Fruit fly (Drosophila melanogaster) whole organism, embryonic: ENCODE measurements around the gene Spps.

ENCODE experiments used
- CG10321 ChIP-seq: fragments of 200-800 bp; sonication (Bioruptor generic); IDR thresholded peaks from 2 replicates; pipeline ENCODE4 v1.3.6; 2022; ENCODE audit warnings: missing biosample characterization, missing genetic modification characterization
- CG11696 ChIP-seq: fragments of 200-800 bp; sonication (Bioruptor generic); IDR thresholded peaks from 2 replicates; pipeline ENCODE4 v1.3.6; 2022; ENCODE audit warnings: missing biosample characterization, missing genetic modification characterization
- CG12219 ChIP-seq: fragments of 200-800 bp; sonication (Bioruptor generic); optimal IDR thresholded peaks from 3 replicates; lab custom pipeline; 2018; ENCODE audit warnings: missing biosample characterization, mild to moderate bottlenecking, missing genetic modification characterization
- CG1233 ChIP-seq: fragments of 200-800 bp; sonication (Bioruptor generic); optimal IDR thresholded peaks from 4 replicates; lab custom pipeline; 2018; ENCODE audit warnings: missing biosample characterization, mild to moderate bottlenecking, missing genetic modification characterization
- CG12744 ChIP-seq: fragments of 200-800 bp; sonication (Bioruptor generic); optimal IDR thresholded peaks from 2 replicates; lab custom pipeline; 2016; ENCODE audit warnings: missing biosample characterization, missing genetic modification characterization
- CG12769 ChIP-seq: fragments of 200-800 bp; sonication (Bioruptor generic); optimal IDR thresholded peaks from 2 replicates; lab custom pipeline; 2019; ENCODE audit warnings: missing biosample characterization, mild to moderate bottlenecking, missing genetic modification characterization, moderate library complexity
- CG13296 ChIP-seq: fragments of 200-800 bp; sonication (Bioruptor generic); optimal IDR thresholded peaks from 3 replicates; lab custom pipeline; 2018; ENCODE audit warnings: missing biosample characterization, mild to moderate bottlenecking, missing genetic modification characterization
- CG15696 ChIP-seq: fragments of 200-800 bp; sonication (Bioruptor generic); optimal IDR thresholded peaks from 2 replicates; lab custom pipeline; 2019; ENCODE audit warnings: missing biosample characterization, mild to moderate bottlenecking, missing genetic modification characterization, moderate library complexity
- CG1832 ChIP-seq: fragments of 200-800 bp; sonication (Bioruptor generic); optimal IDR thresholded peaks from 2 replicates; lab custom pipeline; 2017; ENCODE audit warnings: missing biosample characterization, mild to moderate bottlenecking, missing genetic modification characterization, inconsistent platforms
- CG3065 ChIP-seq: fragments of 200-800 bp; sonication (Bioruptor generic); optimal IDR thresholded peaks from 2 replicates; lab custom pipeline; 2016; ENCODE audit warnings: missing biosample characterization, missing genetic modification characterization
- CG32532 ChIP-seq: fragments of 200-800 bp; sonication (Bioruptor generic); IDR thresholded peaks from 2 replicates; pipeline ENCODE4 v1.3.6; 2022; ENCODE audit warnings: missing biosample characterization, missing genetic modification characterization
- CG3281 ChIP-seq: fragments of 200-800 bp; sonication (Bioruptor generic); optimal IDR thresholded peaks from 3 replicates; lab custom pipeline; 2017; ENCODE audit warnings: missing biosample characterization, mild to moderate bottlenecking, missing genetic modification characterization
- CG3726 ChIP-seq: fragments of 200-800 bp; sonication (Bioruptor generic); IDR thresholded peaks from 3 replicates; pipeline ENCODE4, ENCODE4 v1.3.6; 2022; ENCODE audit warnings: missing biosample characterization, missing genetic modification characterization
- CG5953 ChIP-seq: fragments of 200-800 bp; sonication (Bioruptor generic); IDR thresholded peaks from 2 replicates; pipeline ENCODE4 v1.3.6; 2022; ENCODE audit warnings: missing biosample characterization, missing genetic modification characterization
- CG6175 ChIP-seq: fragments of 200-800 bp; sonication (Bioruptor generic); IDR thresholded peaks from 3 replicates; pipeline ENCODE4 v1.3.6; 2022; ENCODE audit warnings: missing biosample characterization, missing genetic modification characterization
- CG6654 ChIP-seq: fragments of 200-800 bp; sonication (Bioruptor generic); optimal IDR thresholded peaks from 2 replicates; lab custom pipeline; 2017; ENCODE audit warnings: missing biosample characterization, mild to moderate bottlenecking, missing genetic modification characterization
- CG9876 ChIP-seq: fragments of 200-800 bp; sonication (Bioruptor generic); optimal IDR thresholded peaks from 2 replicates; lab custom pipeline; 2016; ENCODE audit warnings: missing biosample characterization, missing genetic modification characterization
- D19A ChIP-seq: fragments of 200-800 bp; optimal IDR thresholded peaks from 3 replicates; lab custom pipeline; 2019; ENCODE audit warnings: missing biosample characterization, mild to moderate bottlenecking, missing genetic modification characterization, moderate library complexity
- D19B ChIP-seq: fragments of 200-800 bp; sonication (Bioruptor generic); optimal IDR thresholded peaks from 2 replicates; lab custom pipeline; 2017; ENCODE audit warnings: missing biosample characterization, mild to moderate bottlenecking, missing genetic modification characterization
- Doc3 ChIP-seq: fragments of 200-800 bp; sonication (Bioruptor generic); IDR thresholded peaks from 3 replicates; pipeline ENCODE4 v1.3.6; 2022; ENCODE audit warnings: missing biosample characterization, missing genetic modification characterization; ENCODE audit not compliant: partially characterized antibody
- Dref ChIP-seq: fragments of 200-800 bp; sonication (Bioruptor generic); IDR thresholded peaks from 2 replicates; pipeline ENCODE4 v1.3.6; 2022; ENCODE audit warnings: missing biosample characterization, missing genetic modification characterization
- Elba2 ChIP-seq: fragments of 200-800 bp; sonication (Bioruptor generic); optimal IDR thresholded peaks from 3 replicates; lab custom pipeline; 2016; ENCODE audit warnings: missing biosample characterization, missing genetic modification characterization
- HLH54F ChIP-seq: fragments of 200-800 bp; sonication (Bioruptor generic); optimal IDR thresholded peaks from 3 replicates; lab custom pipeline; 2016; ENCODE audit warnings: missing biosample characterization, missing genetic modification characterization
- MBD-R2 ChIP-seq: fragments of 200-800 bp; sonication (Bioruptor generic); IDR thresholded peaks from 2 replicates; pipeline ENCODE4 v1.3.6; 2022; ENCODE audit warnings: missing biosample characterization, missing genetic modification characterization
- Mrtf ChIP-seq: fragments of 200-800 bp; sonication (Bioruptor generic); IDR thresholded peaks from 3 replicates; pipeline ENCODE4 v1.3.6; 2022; ENCODE audit warnings: missing biosample characterization, missing genetic modification characterization
- Nf-YA ChIP-seq: fragments of 200-800 bp; sonication (Bioruptor generic); IDR thresholded peaks from 2 replicates; pipeline ENCODE4 v1.3.6; 2022; ENCODE audit warnings: missing biosample characterization, missing genetic modification characterization
- Rfx ChIP-seq: fragments of 200-800 bp; sonication (Bioruptor generic); IDR thresholded peaks from 2 replicates; pipeline ENCODE4 v1.3.6; 2022; ENCODE audit warnings: missing biosample characterization, missing genetic modification characterization
- Six4 ChIP-seq: fragments of 200-800 bp; sonication (Bioruptor generic); optimal IDR thresholded peaks from 2 replicates; lab custom pipeline; 2016; ENCODE audit warnings: missing biosample characterization, missing genetic modification characterization
- Spps ChIP-seq: fragments of 200-800 bp; sonication (Bioruptor generic); optimal IDR thresholded peaks from 2 replicates; lab custom pipeline; 2018; ENCODE audit warnings: missing biosample characterization, mild to moderate bottlenecking, missing genetic modification characterization
- Vsx1 ChIP-seq: fragments of 200-800 bp; sonication (Bioruptor generic); optimal IDR thresholded peaks from 2 replicates; lab custom pipeline; 2017; ENCODE audit warnings: missing biosample characterization, mild to moderate bottlenecking, missing genetic modification characterization, missing genetic modification reagents
- YL-1 ChIP-seq: fragments of 200-800 bp; sonication (Bioruptor generic); optimal IDR thresholded peaks from 3 replicates; lab custom pipeline; 2017; ENCODE audit warnings: missing biosample characterization, mild to moderate bottlenecking, missing genetic modification characterization
- abd-A ChIP-seq: fragments of 200-800 bp; sonication (Bioruptor generic); optimal IDR thresholded peaks from 3 replicates; lab custom pipeline; 2019; ENCODE audit warnings: missing biosample characterization, mild to moderate bottlenecking, missing genetic modification characterization, moderate library complexity
- al ChIP-seq: fragments of 200-800 bp; sonication (Bioruptor generic); IDR thresholded peaks from 2 replicates; pipeline ENCODE4 v1.3.6; 2022; ENCODE audit warnings: missing biosample characterization, missing genetic modification characterization
- ara ChIP-seq: fragments of 200-800 bp; sonication (Bioruptor generic); IDR thresholded peaks from 2 replicates; pipeline ENCODE4 v1.3.6; 2022; ENCODE audit warnings: missing biosample characterization, missing genetic modification characterization
- chn ChIP-seq: fragments of 200-800 bp; sonication (Bioruptor generic); optimal IDR thresholded peaks from 2 replicates; lab custom pipeline; 2016; ENCODE audit warnings: missing biosample characterization, missing genetic modification characterization
- croc ChIP-seq: fragments of 200-800 bp; sonication (Bioruptor generic); conservative IDR thresholded peaks from 3 replicates; pipeline ENCODE4 v1.3.6; 2022; ENCODE audit warnings: missing biosample characterization, missing genetic modification characterization
- fd3F ChIP-seq: fragments of 200-800 bp; sonication (Bioruptor generic); optimal IDR thresholded peaks from 2 replicates; lab custom pipeline; 2018; ENCODE audit warnings: missing biosample characterization, mild to moderate bottlenecking, missing genetic modification characterization, moderate library complexity
- gem ChIP-seq: fragments of 200-800 bp; sonication (Bioruptor generic); optimal IDR thresholded peaks from 2 replicates; lab custom pipeline; 2019; ENCODE audit warnings: missing biosample characterization, mild to moderate bottlenecking, missing genetic modification characterization, moderate library complexity
- grn ChIP-seq: fragments of 200-800 bp; sonication (Bioruptor generic); optimal IDR thresholded peaks from 3 replicates; lab custom pipeline; 2017; ENCODE audit warnings: missing biosample characterization, missing genetic modification characterization
- nom ChIP-seq: fragments of 200-800 bp; sonication (Bioruptor generic); optimal IDR thresholded peaks from 2 replicates; lab custom pipeline; 2017; ENCODE audit warnings: missing biosample characterization, missing genetic modification characterization, mild to moderate bottlenecking, moderate library complexity, missing genetic modification reagents
- org-1 ChIP-seq: fragments of 200-800 bp; sonication (Bioruptor generic); optimal IDR thresholded peaks from 2 replicates; lab custom pipeline; 2017; ENCODE audit warnings: missing biosample characterization, missing genetic modification characterization
- salm ChIP-seq: fragments of 200-800 bp; sonication (Bioruptor generic); optimal IDR thresholded peaks from 2 replicates; lab custom pipeline; 2018; ENCODE audit warnings: missing biosample characterization, mild to moderate bottlenecking, missing genetic modification characterization
- scrt ChIP-seq: fragments of 200-800 bp; sonication (Bioruptor generic); optimal IDR thresholded peaks from 2 replicates; lab custom pipeline; 2018; ENCODE audit warnings: missing biosample characterization, mild to moderate bottlenecking, missing genetic modification characterization, moderate library complexity
- sima ChIP-seq: fragments of 200-800 bp; sonication (Bioruptor generic); optimal IDR thresholded peaks from 2 replicates; lab custom pipeline; 2016; ENCODE audit warnings: missing biosample characterization, missing genetic modification characterization
- sisA ChIP-seq: fragments of 200-800 bp; sonication (Bioruptor generic); IDR thresholded peaks from 2 replicates; pipeline ENCODE4 v1.3.6; 2022; ENCODE audit warnings: missing biosample characterization, missing genetic modification characterization
- so ChIP-seq: fragments of 200-800 bp; sonication (Bioruptor generic); IDR thresholded peaks from 3 replicates; pipeline ENCODE4 v1.3.6; 2022; ENCODE audit warnings: missing biosample characterization, missing genetic modification characterization
- tio ChIP-seq: fragments of 200-800 bp; sonication (Bioruptor generic); optimal IDR thresholded peaks from 2 replicates; lab custom pipeline; 2017; ENCODE audit warnings: missing biosample characterization, missing genetic modification characterization, inconsistent platforms
- trh ChIP-seq: fragments of 200-800 bp; sonication (Bioruptor generic); optimal IDR thresholded peaks from 2 replicates; lab custom pipeline; 2016; ENCODE audit warnings: missing biosample characterization, missing genetic modification characterization
- zen2 ChIP-seq: fragments of 200-800 bp; sonication (Bioruptor generic); IDR thresholded peaks from 3 replicates; pipeline ENCODE4 v1.3.6; 2022; ENCODE audit warnings: missing biosample characterization, missing genetic modification characterization; ENCODE audit not compliant: partially characterized antibody

The Spps gene

dm6 chr3R:24230423-24231205 lies 3.9 kb upstream of the Spps start, which contains the start of gene mask (continued):
- peak; percentile 68; the same call in 1 of the 3 replicates for TF ChIP-seq CG6175 (GFP tag; lab: Robert Waterston, UW)
- peak; percentile 96 for TF ChIP-seq CG10321 (GFP tag; lab: Robert Waterston, UW)
- TF ChIP-seq CG3726 = peak; percentile 65; the same call in 1 of the 3 replicates
- TF ChIP-seq CG32532 (GFP tag; lab: Robert Waterston, UW) = peak; percentile 83
- TF ChIP-seq CG5953 = peak; percentile 62; the same call in 1 of the 2 replicates
- no peak for TF ChIP-seq abd-A (tag; lab: Kevin White, UChicago)
- peak; percentile 31; the same call in 1 of the 2 replicates for TF ChIP-seq sisA (GFP tag; lab: Robert Waterston, UW)
- no peak for TF ChIP-seq Doc3 (GFP tag; lab: Robert Waterston, UW)
- peak; percentile 51 for TF ChIP-seq CG6654 (GFP tag; lab: Kevin White, UChicago)
- peak; percentile 70 for TF ChIP-seq al (GFP tag; lab: Robert Waterston, UW)
- 0 out of 3 replicates have a peak, but pooled peaks have one; percentile 26 for TF ChIP-seq croc (GFP tag; lab: Robert Waterston, UW)
- peak; percentile 69 for TF ChIP-seq grn (GFP tag; lab: Kevin White, UChicago)
- peak; percentile 55; the same call in 1 of the 2 replicates for TF ChIP-seq CG11696
- TF ChIP-seq Six4 (GFP tag; lab: Kevin White, UChicago) = peak; percentile 52
- peak; percentile 65 for TF ChIP-seq chn (GFP tag; lab: Kevin White, UChicago)
- peak; percentile 48 for TF ChIP-seq HLH54F (GFP tag; lab: Kevin White, UChicago)
- peak; percentile 78 for TF ChIP-seq Vsx1 (GFP tag; lab: Kevin White, UChicago)
- peak; percentile 86 for TF ChIP-seq CG1233 (GFP tag; lab: Kevin White, UChicago)
- TF ChIP-seq CG9876 = peak; percentile 94
- TF ChIP-seq scrt (GFP tag; lab: Kevin White, UChicago) = peak; percentile 64
- TF ChIP-seq CG12219 (GFP tag; lab: Kevin White, UChicago) = peak; percentile 72
- peak; percentile 71 for TF ChIP-seq CG3065 (GFP tag; lab: Kevin White, UChicago)
- TF ChIP-seq YL-1 = peak; percentile 76
- TF ChIP-seq salm (tag; lab: Kevin White, UChicago) = no peak
- TF ChIP-seq CG3281 (GFP tag; lab: Kevin White, UChicago) = peak; percentile 82
- TF ChIP-seq CG15696 = peak; percentile 15
- no peak for TF ChIP-seq MBD-R2
- TF ChIP-seq CG12769 (tag; lab: Kevin White, UChicago) = peak; percentile 62
- TF ChIP-seq Dref (GFP tag; lab: Robert Waterston, UW) = peak; percentile 58
- peak; percentile 69; the same call in 1 of the 3 replicates for TF ChIP-seq so (GFP tag; lab: Robert Waterston, UW)
- peak; percentile 72 for TF ChIP-seq CG12744 (GFP tag; lab: Kevin White, UChicago)
- peak; percentile 62 for TF ChIP-seq nom (GFP tag; lab: Kevin White, UChicago)
- peak; percentile 70; the same call in 1 of the 2 replicates for TF ChIP-seq Nf-YA (GFP tag; lab: Robert Waterston, UW)
- TF ChIP-seq org-1 (GFP tag; lab: Kevin White, UChicago) = peak; percentile 59
- peak; percentile 52; the same call in 2 of the 3 replicates for TF ChIP-seq Mrtf (GFP tag; lab: Robert Waterston, UW)
- TF ChIP-seq Elba2 = no peak
- TF ChIP-seq ara (GFP tag; lab: Robert Waterston, UW) = peak; percentile 71
- peak; percentile 34 for TF ChIP-seq trh (GFP tag; lab: Kevin White, UChicago)
- peak; percentile 94 for TF ChIP-seq CG1832 (GFP tag; lab: Kevin White, UChicago)
- peak; percentile 75 for TF ChIP-seq fd3F (GFP tag; lab: Kevin White, UChicago)
- peak; percentile 69 for TF ChIP-seq sima (GFP tag; lab: Kevin White, UChicago)
- TF ChIP-seq CG13296 (GFP tag; lab: Kevin White, UChicago) = peak; percentile 81
- peak; percentile 93 for TF ChIP-seq Rfx
- peak; percentile 32 for TF ChIP-seq D19B (GFP tag; lab: Kevin White, UChicago)
- peak; percentile 4 for TF ChIP-seq D19A (tag; lab: Kevin White, UChicago)
- no peak for TF ChIP-seq tio (GFP tag; lab: Kevin White, UChicago)
- peak; percentile 66 for TF ChIP-seq Spps (tag; lab: Kevin White, UChicago)
- TF ChIP-seq gem (tag; lab: Kevin White, UChicago) = peak; percentile 53
- no peak for TF ChIP-seq zen2 (GFP tag; lab: Robert Waterston, UW)
